Fruit fly (Drosophila melanogaster): Measurements from ENCODE around the gene CG1738.

DNA sequence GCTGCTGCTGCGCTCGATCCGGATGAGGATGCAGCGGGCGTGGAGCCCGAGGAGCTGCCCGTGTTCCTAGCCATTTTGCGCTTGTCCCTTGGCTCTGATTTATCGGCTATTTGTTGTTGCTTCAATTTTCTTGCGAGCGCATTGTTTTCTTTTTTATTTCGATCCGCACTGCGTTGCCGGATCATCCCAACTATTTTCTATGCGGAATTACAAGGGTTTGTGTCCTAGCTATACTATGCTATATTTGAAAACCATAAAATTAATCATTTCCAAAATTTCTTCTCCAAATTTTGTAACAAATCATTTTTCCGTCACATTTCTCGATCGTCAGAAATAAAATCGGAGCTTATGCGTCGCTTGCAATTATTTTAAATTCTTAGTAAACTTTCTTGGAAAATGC, 1.0 kb upstream of the CG1738 start, which contains the start of the genes GCS1 and CG11756:
- TF ChIP-seq ovo (GFP tag; optimal IDR thresholded peaks at IDR 0.05) (no peak), CG12768 (GFP tag; optimal IDR thresholded peaks at IDR 0.05) (no peak), kay (GFP tag; ENCODE audit: borderline replicate concordance) (no peak), Clk (GFP tag; optimal IDR thresholded peaks at IDR 0.05) (no peak), CG7045 (GFP tag; optimal IDR thresholded peaks at IDR 0.05) (no peak), pad (GFP tag; optimal IDR thresholded peaks at IDR 0.05) (no peak), toe (GFP tag; optimal IDR thresholded peaks at IDR 0.05) (no peak), Mnt (GFP tag; optimal IDR thresholded peaks at IDR 0.05) (peak; percentile 19), Crg-1 (GFP tag; optimal IDR thresholded peaks at IDR 0.05) (no peak), cnc (optimal IDR thresholded peaks at IDR 0.05) (no peak), CG33017 (tag; optimal IDR thresholded peaks at IDR 0.05) (no peak), CG7101 (tag; optimal IDR thresholded peaks at IDR 0.05) (no peak), tj (GFP tag; optimal IDR thresholded peaks at IDR 0.05) (no peak)
